Worm (Caenorhabditis elegans): ENCODE measurements around the gene nhr-88.

DNA sequence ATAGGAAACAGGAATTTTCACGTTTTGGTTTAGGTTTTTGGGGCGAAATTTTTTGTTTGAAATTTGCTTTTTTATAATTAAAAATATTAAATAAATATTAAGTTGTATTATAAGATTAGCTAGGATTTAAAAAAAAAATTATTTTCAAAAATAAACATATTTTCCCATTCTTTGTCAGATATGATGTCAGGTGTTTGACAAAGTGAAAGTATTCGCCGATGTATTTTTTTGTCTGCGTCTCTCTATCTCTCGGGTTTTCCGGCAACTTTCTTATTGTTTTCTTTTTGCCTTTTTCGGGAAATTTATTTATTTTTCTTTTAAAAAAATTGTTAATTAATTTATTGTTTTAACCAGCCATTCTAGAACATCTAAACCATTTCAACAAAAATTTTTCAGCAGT lies 54.0 kb downstream of the nhr-88 start:
- TF ChIP-seq flt-1 (GFP tag; IDR thresholded peaks at IDR 0.05) (no peak), tab-1 (GFP tag; IDR thresholded peaks at IDR 0.05) (no peak), klf-2 (GFP tag; conservative IDR thresholded peaks at IDR 0.05) (no peak)
